Fruit fly (Drosophila melanogaster) whole organism, embryonic: ENCODE data around the gene CG42465.

Source experiments
- CG12071 ChIP-seq: fragments of 200-800 bp; sonication (Bioruptor generic); optimal IDR thresholded peaks from 3 replicates; lab custom pipeline; 2018; ENCODE audit warnings: missing biosample characterization, mild to moderate bottlenecking, missing genetic modification characterization
- CG13624 ChIP-seq: fragments of 200-800 bp; sonication (Bioruptor generic); optimal IDR thresholded peaks from 2 replicates; lab custom pipeline; 2016; ENCODE audit warnings: missing biosample characterization, missing genetic modification characterization
- CG14860 ChIP-seq: fragments of 200-800 bp; sonication (Bioruptor generic); IDR thresholded peaks from 3 replicates; pipeline ENCODE4 v1.3.6; 2022; ENCODE audit warnings: missing biosample characterization, missing genetic modification characterization; ENCODE audit not compliant: partially characterized antibody
- CG1647 ChIP-seq: fragments of 200-800 bp; sonication (Bioruptor generic); optimal IDR thresholded peaks from 3 replicates; lab custom pipeline; 2016; ENCODE audit warnings: missing biosample characterization, missing genetic modification characterization
- CG17361 ChIP-seq: fragments of 200-800 bp; sonication (Bioruptor generic); IDR thresholded peaks from 3 replicates; pipeline ENCODE4 v1.3.6; 2022; ENCODE audit warnings: missing biosample characterization, missing genetic modification characterization
- CG1832 ChIP-seq: fragments of 200-800 bp; sonication (Bioruptor generic); optimal IDR thresholded peaks from 2 replicates; lab custom pipeline; 2017; ENCODE audit warnings: missing biosample characterization, mild to moderate bottlenecking, missing genetic modification characterization, inconsistent platforms
- CG7928 ChIP-seq: fragments of 200-800 bp; sonication (Bioruptor generic); optimal IDR thresholded peaks from 2 replicates; lab custom pipeline; 2017; ENCODE audit warnings: missing biosample characterization, mild to moderate bottlenecking, missing genetic modification characterization
- D19B ChIP-seq: fragments of 200-800 bp; sonication (Bioruptor generic); optimal IDR thresholded peaks from 2 replicates; lab custom pipeline; 2017; ENCODE audit warnings: missing biosample characterization, mild to moderate bottlenecking, missing genetic modification characterization
- H2.0 ChIP-seq: fragments of 200-800 bp; sonication (Bioruptor generic); IDR thresholded peaks from 2 replicates; pipeline ENCODE4 v1.3.6; 2022; ENCODE audit warnings: missing biosample characterization, missing genetic modification characterization
- al ChIP-seq: fragments of 200-800 bp; sonication (Bioruptor generic); IDR thresholded peaks from 2 replicates; pipeline ENCODE4 v1.3.6; 2022; ENCODE audit warnings: missing biosample characterization, missing genetic modification characterization
- slbo ChIP-seq: fragments of 200-800 bp; sonication (Bioruptor generic); IDR thresholded peaks from 2 replicates; pipeline ENCODE4 v1.3.6; 2022; ENCODE audit warnings: missing biosample characterization, missing genetic modification characterization
- usp ChIP-seq: fragments of >200 bp; optimal IDR thresholded peaks from 2 replicates; lab custom pipeline; 2017; ENCODE audit warnings: missing biosample characterization, missing genetic modification characterization
- wdn ChIP-seq: fragments of 200-800 bp; sonication (Bioruptor generic); IDR thresholded peaks from 2 replicates; pipeline ENCODE4 v1.3.6; 2022; ENCODE audit warnings: missing biosample characterization, missing genetic modification characterization

DNA sequence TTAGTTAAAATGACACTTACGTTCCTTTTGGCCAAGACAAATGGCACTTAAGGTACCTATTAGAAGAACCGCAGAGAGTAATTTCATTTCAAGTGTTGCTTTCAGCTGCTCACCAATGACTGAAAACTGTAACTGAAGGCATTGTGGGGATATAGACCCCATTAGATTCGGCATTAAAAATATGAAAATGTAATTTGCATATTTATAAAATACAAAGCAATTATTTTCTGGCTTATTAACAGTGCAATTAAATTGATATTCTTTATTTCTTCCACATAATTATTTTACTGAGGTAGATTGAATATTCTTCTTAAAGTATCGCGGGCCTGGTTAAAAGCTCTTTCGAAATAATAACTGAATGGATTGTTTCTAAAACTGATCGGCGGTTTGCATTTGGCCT, 31.0 kb upstream of the CG42465 start, which contains the start of gene Sfp24Bd:
- TF ChIP-seq CG7928, result no peak
- no peak for TF ChIP-seq CG17361 (GFP tag; lab: Robert Waterston, UW)
- TF ChIP-seq CG12071 (GFP tag; lab: Kevin White, UChicago), result no peak
- no peak for TF ChIP-seq usp (GFP tag; lab: Kevin White, UChicago)
- no peak for TF ChIP-seq D19B (GFP tag; lab: Kevin White, UChicago)
- no peak for TF ChIP-seq CG1832
- TF ChIP-seq CG1647 (GFP tag; lab: Kevin White, UChicago), result no peak
- TF ChIP-seq CG14860 (GFP tag; lab: Robert Waterston, UW), result no peak
- no peak for TF ChIP-seq slbo (GFP tag; lab: Robert Waterston, UW)
- no peak for TF ChIP-seq H2.0 (GFP tag; lab: Robert Waterston, UW)
- no peak for TF ChIP-seq wdn
- TF ChIP-seq CG13624 (GFP tag; lab: Kevin White, UChicago), result no peak
- no peak for TF ChIP-seq al (GFP tag; lab: Robert Waterston, UW)
